Worm (Caenorhabditis elegans) whole organism, late embryonic: Measurements from ENCODE around the gene cyp-25A2.

Experiments
- C08G9.2 ChIP-seq: sonication (generic microtip); optimal IDR thresholded peaks from 2 replicates; lab custom pipeline; 2016; ENCODE audit warnings: mild to moderate bottlenecking, missing genetic modification characterization, moderate library complexity, missing compliant biosample characterization
- F13H6.1 ChIP-seq: sonication (generic microtip); optimal IDR thresholded peaks from 2 replicates; lab custom pipeline; 2016; ENCODE audit warnings: missing genetic modification characterization, missing compliant biosample characterization
- K02D7.2 ChIP-seq: sonication (generic microtip); optimal IDR thresholded peaks from 2 replicates; lab custom pipeline; 2017; ENCODE audit warnings: mild to moderate bottlenecking, missing genetic modification characterization, missing compliant biosample characterization
- K09A11.1 ChIP-seq: sonication (generic microtip); optimal IDR thresholded peaks from 2 replicates; lab custom pipeline; 2017; ENCODE audit warnings: antibody characterized with exemption, mild to moderate bottlenecking, missing genetic modification characterization, missing compliant biosample characterization; ENCODE audit not compliant: insufficient read depth
- ama-1 ChIP-seq: fragments of 150-350 bp; optimal IDR thresholded peaks from 2 replicates; lab custom pipeline; 2014
- ceh-18 ChIP-seq: sonication (generic microtip); optimal IDR thresholded peaks from 2 replicates; lab custom pipeline; 2016; ENCODE audit warnings: missing genetic modification characterization, missing compliant biosample characterization
- ceh-19 ChIP-seq: fragments of 200-800 bp; sonication (Bioruptor generic); optimal IDR thresholded peaks from 2 replicates; lab custom pipeline; 2018; ENCODE audit warnings: mild to moderate bottlenecking, missing genetic modification characterization, missing compliant biosample characterization
- ceh-2 ChIP-seq: sonication (generic microtip); optimal IDR thresholded peaks from 2 replicates; lab custom pipeline; 2016; ENCODE audit warnings: missing genotype, missing genetic modification characterization, missing compliant biosample characterization
- ceh-22 ChIP-seq: sonication (generic microtip); optimal IDR thresholded peaks from 2 replicates; lab custom pipeline; 2017; ENCODE audit warnings: missing biosample characterization, missing genetic modification characterization
- ceh-24 ChIP-seq: sonication (generic microtip); optimal IDR thresholded peaks from 2 replicates; lab custom pipeline; 2016; ENCODE audit warnings: mild to moderate bottlenecking, missing genetic modification characterization, missing compliant biosample characterization
- ceh-30 ChIP-seq: fragments of 150-350 bp; optimal IDR thresholded peaks from 2 replicates; lab custom pipeline; 2014; ENCODE audit warnings: missing biosample characterization, missing genetic modification characterization
- ceh-31 ChIP-seq: sonication (generic microtip); optimal IDR thresholded peaks from 2 replicates; lab custom pipeline; 2016; ENCODE audit warnings: missing genetic modification characterization, missing compliant biosample characterization
- ceh-48 ChIP-seq: sonication (generic microtip); optimal IDR thresholded peaks from 2 replicates; lab custom pipeline; 2016; ENCODE audit warnings: missing genetic modification characterization, inconsistent platforms, missing compliant biosample characterization
- ceh-6 ChIP-seq: fragments of 200-800 bp; sonication (Bioruptor generic); optimal IDR thresholded peaks from 2 replicates; lab custom pipeline; 2018; ENCODE audit warnings: mild to moderate bottlenecking, missing genetic modification characterization, missing compliant biosample characterization
- ceh-9 ChIP-seq: sonication (generic microtip); optimal IDR thresholded peaks from 2 replicates; lab custom pipeline; 2016; ENCODE audit warnings: mild to moderate bottlenecking, missing genetic modification characterization, inconsistent platforms, missing compliant biosample characterization
- dmd-4 ChIP-seq: sonication (generic microtip); optimal IDR thresholded peaks from 2 replicates; lab custom pipeline; 2016; ENCODE audit warnings: borderline replicate concordance, missing genetic modification characterization, missing compliant biosample characterization
- dve-1 ChIP-seq: sonication (generic microtip); optimal IDR thresholded peaks from 2 replicates; lab custom pipeline; 2017; ENCODE audit warnings: antibody characterized with exemption, mild to moderate bottlenecking, missing genetic modification characterization, missing compliant biosample characterization
- elt-2 ChIP-seq: sonication (generic microtip); optimal IDR thresholded peaks from 2 replicates; lab custom pipeline; 2016; ENCODE audit warnings: missing genetic modification reagents, missing genetic modification characterization, missing compliant biosample characterization
- eyg-1 ChIP-seq: sonication (generic microtip); optimal IDR thresholded peaks from 2 replicates; lab custom pipeline; 2016; ENCODE audit warnings: missing genotype, missing genetic modification characterization, missing compliant biosample characterization
- fax-1 ChIP-seq: sonication (generic microtip); optimal IDR thresholded peaks from 2 replicates; lab custom pipeline; 2016; ENCODE audit warnings: missing genotype, missing genetic modification characterization, missing compliant biosample characterization
- hlh-30 ChIP-seq: sonication (generic microtip); optimal IDR thresholded peaks from 2 replicates; lab custom pipeline; 2017; ENCODE audit warnings: antibody characterized with exemption, missing genetic modification characterization, missing compliant biosample characterization; ENCODE audit not compliant: insufficient read depth
- hlh-6 ChIP-seq: sonication (generic microtip); optimal IDR thresholded peaks from 2 replicates; lab custom pipeline; 2016; ENCODE audit warnings: missing genotype, missing genetic modification characterization, missing compliant biosample characterization
- hlh-8 ChIP-seq: sonication (generic microtip); optimal IDR thresholded peaks from 2 replicates; lab custom pipeline; 2016; ENCODE audit warnings: missing genotype, missing genetic modification characterization, missing compliant biosample characterization
- lim-6 ChIP-seq: sonication (generic microtip); optimal IDR thresholded peaks from 2 replicates; lab custom pipeline; 2016; ENCODE audit warnings: missing genetic modification characterization, missing compliant biosample characterization
- madf-2 ChIP-seq: sonication (generic microtip); optimal IDR thresholded peaks from 2 replicates; lab custom pipeline; 2017; ENCODE audit warnings: missing genetic modification characterization, missing compliant biosample characterization
- nfya-1 ChIP-seq: sonication (generic microtip); optimal IDR thresholded peaks from 2 replicates; lab custom pipeline; 2017; ENCODE audit warnings: missing genetic modification characterization, mild to moderate bottlenecking, missing compliant biosample characterization, antibody characterized with exemption, moderate library complexity
- nhr-11 ChIP-seq: fragments of 150-350 bp; optimal IDR thresholded peaks from 2 replicates; lab custom pipeline; 2014; ENCODE audit warnings: missing biosample characterization, missing genetic modification characterization
- npax-4 ChIP-seq: sonication (generic microtip); optimal IDR thresholded peaks from 2 replicates; lab custom pipeline; 2016; ENCODE audit warnings: missing genetic modification characterization, missing compliant biosample characterization
- odd-2 ChIP-seq: sonication (generic microtip); optimal IDR thresholded peaks from 2 replicates; lab custom pipeline; 2017; ENCODE audit warnings: antibody characterized with exemption, mild to moderate bottlenecking, missing genetic modification characterization, missing compliant biosample characterization
- pag-3 ChIP-seq: sonication (generic microtip); optimal IDR thresholded peaks from 2 replicates; lab custom pipeline; 2016; ENCODE audit warnings: missing compliant biosample characterization, missing genetic modification characterization, borderline replicate concordance
- pat-9 ChIP-seq: fragments of 200-800 bp; sonication (Bioruptor generic); optimal IDR thresholded peaks from 2 replicates; lab custom pipeline; 2018; ENCODE audit warnings: mild to moderate bottlenecking, missing genetic modification characterization, moderate library complexity, missing compliant biosample characterization
- pax-1 ChIP-seq: fragments of 150-350 bp; optimal IDR thresholded peaks from 2 replicates; lab custom pipeline; 2014; ENCODE audit warnings: missing biosample characterization, missing genetic modification characterization
- pha-2 ChIP-seq: sonication (generic microtip); optimal IDR thresholded peaks from 2 replicates; lab custom pipeline; 2017; ENCODE audit warnings: mild to moderate bottlenecking, missing genetic modification characterization, missing compliant biosample characterization
- pha-4 ChIP-seq: fragments of 150-350 bp; optimal IDR thresholded peaks from 2 replicates; lab custom pipeline; 2018; ENCODE audit warnings: missing biosample characterization, missing genetic modification reagents, missing genetic modification characterization
- sox-2 ChIP-seq: fragments of 200-800 bp; sonication (Bioruptor generic); IDR thresholded peaks from 2 replicates; pipeline ENCODE4 v1.3.6; 2022; ENCODE audit warnings: missing genetic modification reagents, missing genetic modification characterization, missing compliant biosample characterization
- tbx-7 ChIP-seq: sonication (generic microtip); optimal IDR thresholded peaks from 2 replicates; lab custom pipeline; 2016; ENCODE audit warnings: missing genotype, missing genetic modification characterization, missing compliant biosample characterization
- ttx-3 ChIP-seq: sonication (generic microtip); optimal IDR thresholded peaks from 2 replicates; lab custom pipeline; 2016; ENCODE audit warnings: missing genetic modification reagents, missing genetic modification characterization, missing compliant biosample characterization
- unc-42 ChIP-seq: sonication (generic microtip); optimal IDR thresholded peaks from 2 replicates; lab custom pipeline; 2016; ENCODE audit warnings: missing genotype, missing genetic modification characterization, missing compliant biosample characterization
- ztf-16 ChIP-seq: sonication (generic microtip); optimal IDR thresholded peaks from 2 replicates; lab custom pipeline; 2017; ENCODE audit warnings: missing genetic modification characterization, missing compliant biosample characterization

The cyp-25A2 gene

ce11 chrIII:3820134-3820533 is 14.9 kb upstream of the cyp-25A2 start (continued):
- peak; percentile 21 for TF ChIP-seq elt-2 (tag; lab: Kevin White, UChicago)
- no peak for TF ChIP-seq F13H6.1 (tag; lab: Kevin White, UChicago)
- peak; percentile 53 for TF ChIP-seq ceh-18 (tag; lab: Kevin White, UChicago)
- TF ChIP-seq C08G9.2 (tag; lab: Kevin White, UChicago), result peak; percentile 23
- TF ChIP-seq npax-4 (tag; lab: Kevin White, UChicago), result no peak
- no peak for TF ChIP-seq K02D7.2 (tag; lab: Kevin White, UChicago)
- peak; percentile 40 for TF ChIP-seq unc-42 (tag; lab: Kevin White, UChicago)
- TF ChIP-seq dve-1 (tag; lab: Kevin White, UChicago), result no peak
- no peak for TF ChIP-seq madf-2 (tag; lab: Kevin White, UChicago)
- peak; percentile 20 for TF ChIP-seq ceh-19 (GFP tag; lab: Kevin White, UChicago)
- TF ChIP-seq ceh-48 (tag; lab: Kevin White, UChicago), result no peak
- TF ChIP-seq hlh-8 (tag; lab: Kevin White, UChicago), result no peak
- TF ChIP-seq nhr-11, result no peak
- TF ChIP-seq nfya-1 (tag; lab: Kevin White, UChicago), result peak; percentile 79
- no peak for TF ChIP-seq dmd-4 (tag; lab: Kevin White, UChicago)
- no peak for TF ChIP-seq pha-4 (tag; lab: Kevin White, UChicago)
- peak; percentile 39 for TF ChIP-seq ceh-2
- no peak for TF ChIP-seq sox-2 (GFP tag; lab: Robert Waterston, UW)
- no peak for TF ChIP-seq ttx-3 (tag; lab: Kevin White, UChicago)
- TF ChIP-seq, all 69 proteins: peak for 20

ce11 chrIII:3821969-3822453 is 13.0 kb upstream of the cyp-25A2 start, which contains the start of gene amx-1:
TSS of gene amx-1 (plus strand) at chrIII:3822403.
- TF ChIP-seq ceh-31 (tag; lab: Kevin White, UChicago) (peak; percentile 4), K09A11.1 (tag; lab: Kevin White, UChicago) (no peak), hlh-30 (tag; lab: Kevin White, UChicago) (peak; percentile 58)

ce11 chrIII:3829105-3829504 is 5.9 kb upstream of the cyp-25A2 start, which contains the start of gene cnnm-5:
TSS of gene cnnm-5 (minus strand) at chrIII:3829205.
- TF ChIP-seq ceh-9 (tag; lab: Kevin White, UChicago) (no peak), ama-1 (no peak), lim-6 (tag; lab: Kevin White, UChicago) (no peak), ceh-30 (tag; lab: Kevin White, UChicago) (no peak), eyg-1 (no peak), fax-1 (no peak), odd-2 (tag; lab: Kevin White, UChicago) (no peak), tbx-7 (tag; lab: Kevin White, UChicago) (no peak), nfya-1 (tag; lab: Kevin White, UChicago) (no peak)

- peak; percentile 33 for TF ChIP-seq ceh-48 (tag; lab: Kevin White, UChicago)
- no peak for TF ChIP-seq pat-9 (tag; lab: Kevin White, UChicago)
These were observed 3.6 kb upstream of the cyp-25A2 start, which contains the start of gene C36A4.10 for ce11 chrIII:3831381-3831780. TSS of gene C36A4.10 (minus strand) at chrIII:3831481.

ce11 chrIII:3831798-3832197 is 3.2 kb upstream of the cyp-25A2 start:
- TF ChIP-seq pag-3 (tag; lab: Kevin White, UChicago) (no peak), hlh-6 (no peak), pat-9 (tag; lab: Kevin White, UChicago) (no peak), ceh-6 (GFP tag; lab: Kevin White, UChicago) (no peak), sox-2 (GFP tag; lab: Robert Waterston, UW) (no peak), lim-6 (tag; lab: Kevin White, UChicago) (no peak), ceh-22 (tag; lab: Kevin White, UChicago) (no peak), ceh-24 (tag; lab: Kevin White, UChicago) (no peak), pax-1 (no peak), ceh-30 (tag; lab: Kevin White, UChicago) (no peak), dve-1 (tag; lab: Kevin White, UChicago) (no peak), pha-2 (tag; lab: Kevin White, UChicago) (no peak), ztf-16 (tag; lab: Kevin White, UChicago) (no peak)
